Fruit fly (Drosophila melanogaster): ENCODE results near the gene Elp6.

The Elp6 gene

dm6 chr3R:13365665-13366414 is 870 bp downstream of the Elp6 start (continued):
- TF ChIP-seq CG6163 (GFP tag; IDR thresholded peaks at IDR 0.05) (no peak), CG15336 (GFP tag; IDR thresholded peaks at IDR 0.05) (no peak), Gug (GFP tag; IDR thresholded peaks at IDR 0.05) (no peak), CG32006 (GFP tag; optimal IDR thresholded peaks at IDR 0.05) (peak; percentile 51), esn (GFP tag; optimal IDR thresholded peaks at IDR 0.05) (peak; percentile 7), pdm3 (GFP tag; optimal IDR thresholded peaks at IDR 0.05) (no peak), Eip75B (GFP tag; optimal IDR thresholded peaks at IDR 0.05) (no peak), CG8632 (GFP tag; optimal IDR thresholded peaks at IDR 0.05) (peak; percentile 6), fd59A (GFP tag; optimal IDR thresholded peaks at IDR 0.05) (no peak), CG11902 (GFP tag; optimal IDR thresholded peaks at IDR 0.05) (no peak), CG9139 (GFP tag; optimal IDR thresholded peaks at IDR 0.05) (no peak), CG7368 (GFP tag; optimal IDR thresholded peaks at IDR 0.05) (no peak), CG6808 (GFP tag; optimal IDR thresholded peaks at IDR 0.05) (no peak), CG8119 (GFP tag; IDR thresholded peaks at IDR 0.05) (no peak), spab (GFP tag; optimal IDR thresholded peaks at IDR 0.05) (no peak), eg (GFP tag; IDR thresholded peaks at IDR 0.05) (no peak), CG11294 (GFP tag; IDR thresholded peaks at IDR 0.05) (no peak), Smox (GFP tag; optimal IDR thresholded peaks at IDR 0.05) (no peak)

DNA sequence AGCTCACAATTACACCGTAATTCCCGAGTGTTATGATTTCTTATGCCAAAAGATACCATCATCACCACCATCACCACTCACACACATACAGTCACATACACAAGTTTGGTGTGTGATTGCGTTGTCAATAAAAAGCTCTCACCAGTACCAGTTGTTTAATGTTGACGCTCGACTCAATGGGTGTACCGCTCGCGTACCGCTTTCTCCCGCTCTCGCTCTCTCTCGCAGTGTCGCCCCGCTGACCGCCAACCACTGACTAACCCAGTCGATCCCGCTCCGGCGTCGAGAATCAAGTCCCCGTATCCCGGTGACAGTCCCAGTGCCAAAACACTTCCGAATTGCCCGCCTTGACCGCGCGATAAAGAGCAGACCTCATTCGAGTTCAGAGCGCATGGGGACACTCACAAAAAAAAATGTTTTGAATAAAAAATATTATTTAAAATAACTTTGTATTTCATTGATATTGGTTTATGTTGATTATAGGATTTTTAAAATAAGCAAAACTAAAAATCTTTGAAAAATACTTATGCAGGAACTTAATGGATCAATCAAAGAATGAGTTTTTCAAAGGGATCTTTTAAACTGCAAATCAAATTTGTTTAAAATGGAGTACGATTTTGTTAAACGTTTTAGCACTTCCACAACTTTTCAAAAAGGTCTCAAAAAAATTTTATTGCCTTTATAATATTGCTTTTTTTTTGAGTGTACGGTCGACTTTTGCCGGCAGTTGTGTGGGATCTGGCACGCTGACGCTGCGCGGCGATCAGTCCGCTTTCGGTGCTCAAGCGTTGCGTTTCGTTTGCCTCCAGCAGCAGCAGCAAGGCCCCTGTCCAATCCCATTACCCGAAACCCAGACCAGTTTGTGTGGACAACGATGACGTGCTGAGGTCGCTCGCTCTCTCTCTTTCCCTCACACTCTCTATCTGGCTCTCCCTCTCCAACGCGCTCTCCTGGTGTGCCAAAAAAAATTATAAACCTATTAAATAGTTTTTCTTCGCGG is 2.2 kb downstream of the Elp6 start, which contains the start of gene Dic1:
Gene Dic1, plus strand, starts transcription at position 764 of the 1,000 bp plus-strand sequence.
- TF ChIP-seq CG11762 (GFP tag; optimal IDR thresholded peaks at IDR 0.05; ENCODE audit: insufficient read depth), result peak; percentile 98
- TF ChIP-seq CG8119 (GFP tag; IDR thresholded peaks at IDR 0.05), result peak; percentile 96
- peak; percentile 97 for TF ChIP-seq pdm3 (GFP tag; optimal IDR thresholded peaks at IDR 0.05)
- TF ChIP-seq CG6276 (GFP tag; optimal IDR thresholded peaks at IDR 0.05), result peak; percentile 98
- TF ChIP-seq fd59A (GFP tag; optimal IDR thresholded peaks at IDR 0.05), result peak; percentile 92
- peak; percentile 98 for TF ChIP-seq OdsH (GFP tag; optimal IDR thresholded peaks at IDR 0.05)
- TF ChIP-seq CG10631 (GFP tag; optimal IDR thresholded peaks at IDR 0.05), result peak; percentile 96
- peak; percentile 85 for TF ChIP-seq dsx (GFP tag; optimal IDR thresholded peaks at IDR 0.05; ENCODE audit: poor library complexity, severe bottlenecking)
- TF ChIP-seq Met (GFP tag; optimal IDR thresholded peaks at IDR 0.05), result peak; percentile 97
- TF ChIP-seq acj6 (GFP tag; optimal IDR thresholded peaks at IDR 0.05), result peak; percentile 98
- peak; percentile 96 for TF ChIP-seq CG15336 (GFP tag; IDR thresholded peaks at IDR 0.05)
- peak; percentile 98 for TF ChIP-seq topi (GFP tag; optimal IDR thresholded peaks at IDR 0.05)
- TF ChIP-seq Lpt (GFP tag; optimal IDR thresholded peaks at IDR 0.05), result peak; percentile 98
- TF ChIP-seq CG11294 (GFP tag; IDR thresholded peaks at IDR 0.05), result peak; percentile 85; the same call in 1 of the 2 replicates
- peak; percentile 97 for TF ChIP-seq lz (GFP tag; optimal IDR thresholded peaks at IDR 0.05)
- peak; percentile 92 for TF ChIP-seq CG6163 (GFP tag; IDR thresholded peaks at IDR 0.05)
- TF ChIP-seq Eip93F (GFP tag; optimal IDR thresholded peaks at IDR 0.05), result peak; percentile 89
- TF ChIP-seq vri (GFP tag; optimal IDR thresholded peaks at IDR 0.05), result peak; percentile 87
- peak; percentile 97 for TF ChIP-seq achi (GFP tag; optimal IDR thresholded peaks at IDR 0.05)
- peak; percentile 96 for TF ChIP-seq CG6854 (GFP tag; optimal IDR thresholded peaks at IDR 0.05)
- peak; percentile 96 for TF ChIP-seq Sox15 (GFP tag; optimal IDR thresholded peaks at IDR 0.05)
- TF ChIP-seq eg (GFP tag; IDR thresholded peaks at IDR 0.05), result peak; percentile 93
- peak; percentile 83 to 93 for TF ChIP-seq ss (GFP tag; optimal IDR thresholded peaks at IDR 0.05)
- TF ChIP-seq Ets21C (GFP tag; optimal IDR thresholded peaks at IDR 0.05), result peak; percentile 93
- TF ChIP-seq CG8319 (GFP tag; optimal IDR thresholded peaks at IDR 0.05), result peak; percentile 97
- TF ChIP-seq fkh (GFP tag; optimal IDR thresholded peaks at IDR 0.05), result peak; percentile 66
- peak; percentile 100 for TF ChIP-seq svp (GFP tag)
- TF ChIP-seq Smox (GFP tag; optimal IDR thresholded peaks at IDR 0.05), result peak; percentile 97
- TF ChIP-seq CG9139 (GFP tag; optimal IDR thresholded peaks at IDR 0.05), result peak; percentile 90
- peak; percentile 96 for TF ChIP-seq CG31627 (GFP tag; optimal IDR thresholded peaks at IDR 0.05)
- TF ChIP-seq CG6808 (GFP tag; optimal IDR thresholded peaks at IDR 0.05), result peak; percentile 95
- TF ChIP-seq CG34406 (GFP tag; optimal IDR thresholded peaks at IDR 0.05), result peak; percentile 98
- TF ChIP-seq CG7368 (GFP tag; optimal IDR thresholded peaks at IDR 0.05), result peak; percentile 92
- peak; percentile 79 for TF ChIP-seq CG1621 (tag; optimal IDR thresholded peaks at IDR 0.05)
- TF ChIP-seq CG4318 (GFP tag; optimal IDR thresholded peaks at IDR 0.05), result peak; percentile 98
- TF ChIP-seq Blimp-1 (GFP tag; optimal IDR thresholded peaks at IDR 0.05), result peak; percentile 94
- peak; percentile 85 for TF ChIP-seq fd85E (GFP tag; optimal IDR thresholded peaks at IDR 0.05)
